Worm (Caenorhabditis elegans): Measurements from ENCODE around the gene rbc-2.

- TF ChIP-seq fkh-3 (tag; optimal IDR thresholded peaks at IDR 0.05): no peak
- no peak for TF ChIP-seq him-1 (tag; optimal IDR thresholded peaks at IDR 0.05)
- no peak for TF ChIP-seq snpc-1.1 (tag; optimal IDR thresholded peaks at IDR 0.05; ENCODE audit: insufficient read depth)
- TF ChIP-seq madf-6 (GFP tag; IDR thresholded peaks at IDR 0.05): no peak
- TF ChIP-seq hrde-1 (tag; optimal IDR thresholded peaks at IDR 0.05; ENCODE audit: borderline replicate concordance): no peak
- no peak for TF ChIP-seq pha-4 (tag; optimal IDR thresholded peaks at IDR 0.05)
- no peak for TF ChIP-seq unc-62 (GFP tag; optimal IDR thresholded peaks at IDR 0.05)
Observed at ce11 chrIII:2560763-2561162, 32.3 kb upstream of the rbc-2 start.
